Worm (Caenorhabditis elegans) whole organism, young adult: Measurements from ENCODE around the gene F36A4.5.

Source experiments
- ama-1 ChIP-seq, 3 experiments: fragments of 150-350 bp in 1 of 3; sonication (generic microtip) in 2 of 3; optimal IDR thresholded peaks; 2 replicates each; lab custom pipeline; 2014 to 2018; ENCODE audit warnings: missing biosample characterization in 2 of 3, missing genetic modification characterization in 2 of 3, missing genetic modification reagents in 2 of 3
- attf-3 ChIP-seq: fragments of 200-800 bp; sonication (Bioruptor generic); conservative IDR thresholded peaks from 2 replicates; pipeline ENCODE4 v1.3.6; 2022; ENCODE audit warnings: missing genetic modification reagents, missing genetic modification characterization, missing compliant biosample characterization
- ceh-40 ChIP-seq: fragments of 200-800 bp; sonication (Bioruptor generic); IDR thresholded peaks from 2 replicates; pipeline ENCODE4 v1.3.6; 2022; ENCODE audit warnings: missing genetic modification characterization, missing compliant biosample characterization
- egrh-3 ChIP-seq: fragments of 200-800 bp; sonication (Bioruptor generic); IDR thresholded peaks from 2 replicates; pipeline ENCODE4 v1.3.6; 2022; ENCODE audit warnings: missing genetic modification reagents, missing genetic modification characterization, missing compliant biosample characterization

- TF ChIP-seq ama-1 (optimal IDR thresholded peaks at IDR 0.05; lab: Kevin White, UChicago) (no peak), ama-1 (GFP tag; optimal IDR thresholded peaks at IDR 0.05; lab: Kevin White, UChicago) (no peak), attf-3 (GFP tag; lab: Robert Waterston, UW) (0 out of 2 replicates have a peak, but pooled peaks have one; percentile 1), egrh-3 (peak; percentile 97), ceh-40 (GFP tag; lab: Robert Waterston, UW) (no peak)
These were observed 675 bp upstream of the F36A4.5 start for ce11 chrIV:4264649-4265048.
